Worm (Caenorhabditis elegans) whole organism, L3 larva: Measurements from ENCODE around the gene dot-1.2.

Experiments
- R02D3.7 ChIP-seq: fragments of 150-350 bp; optimal IDR thresholded peaks from 2 replicates; lab custom pipeline; 2014; ENCODE audit warnings: missing biosample characterization, missing genetic modification characterization
- ceh-82 ChIP-seq: fragments of 150-350 bp; optimal IDR thresholded peaks from 2 replicates; lab custom pipeline; 2014; ENCODE audit warnings: missing biosample characterization, missing genetic modification characterization
- fos-1 ChIP-seq: fragments of 150-350 bp; optimal IDR thresholded peaks from 2 replicates; lab custom pipeline; 2014; ENCODE audit warnings: missing biosample characterization, missing genetic modification characterization
- nfya-1 ChIP-seq: sonication (generic microtip); optimal IDR thresholded peaks from 2 replicates; lab custom pipeline; 2017; ENCODE audit warnings: missing genetic modification characterization, mild to moderate bottlenecking, missing compliant biosample characterization, antibody characterized with exemption, moderate library complexity; ENCODE audit not compliant: insufficient read depth
- nhr-77 ChIP-seq: fragments of 150-350 bp; optimal IDR thresholded peaks from 2 replicates; lab custom pipeline; 2014; ENCODE audit warnings: missing biosample characterization, missing genetic modification characterization
- unc-62 ChIP-seq: fragments of 150-350 bp; sonication (generic microtip); optimal IDR thresholded peaks from 4 replicates; lab custom pipeline; 2014; ENCODE audit warnings: missing biosample characterization, missing genetic modification reagents, missing genetic modification characterization

DNA sequence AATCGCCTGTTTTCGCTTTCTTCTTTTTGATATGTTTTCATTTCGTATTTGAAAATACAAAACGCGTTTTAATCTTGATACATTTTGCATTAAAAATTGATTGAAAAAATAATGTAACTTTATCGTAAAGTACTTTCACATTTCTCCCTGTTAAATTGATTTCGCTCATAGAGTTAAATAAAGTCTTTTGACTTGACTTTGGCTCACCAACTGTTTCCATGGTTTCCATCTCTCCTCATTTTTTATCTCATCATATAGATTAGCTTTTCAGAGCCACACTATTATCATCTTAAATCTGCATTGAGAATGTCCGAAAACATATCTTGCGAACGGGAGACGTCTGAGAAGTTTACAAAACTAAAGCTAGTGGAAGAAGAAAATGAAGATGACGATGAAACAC is 5.9 kb downstream of the dot-1.2 start, which contains the start of gene F54F7.10:
- TF ChIP-seq ceh-82 (tag; lab: Kevin White, UChicago) = no peak
- TF ChIP-seq nhr-77 (tag; lab: Kevin White, UChicago) = no peak
- TF ChIP-seq nfya-1 = no peak
- no peak for TF ChIP-seq R02D3.7
- no peak for TF ChIP-seq fos-1 (tag; lab: Kevin White, UChicago)
- TF ChIP-seq unc-62 (GFP tag; lab: Kevin White, UChicago) = no peak
